Worm (Caenorhabditis elegans): Measurements from ENCODE around the gene Y39B6A.30.

Y39B6A.30 gene

DNA sequence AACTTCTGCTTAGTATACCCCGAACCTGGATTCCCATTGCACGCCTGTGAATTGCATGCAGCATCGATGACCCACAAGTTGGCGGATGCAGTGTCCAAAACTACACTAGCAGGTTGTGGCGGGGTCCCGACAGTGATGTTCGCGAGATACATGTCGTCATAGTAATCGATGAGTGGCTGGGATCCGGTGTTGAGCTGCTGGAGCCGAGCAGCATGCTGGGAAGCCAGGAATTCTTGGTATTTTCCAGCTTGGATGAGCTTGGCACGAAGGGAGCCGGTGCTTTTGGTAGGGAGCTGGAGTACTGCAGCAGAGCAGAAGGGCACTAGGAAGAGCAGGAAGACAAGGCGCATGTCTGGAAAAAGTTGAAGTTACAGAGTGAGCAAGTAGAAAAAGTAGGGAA, 27.9 kb downstream of the Y39B6A.30 start, which contains the start of gene asp-16:
TSS of gene asp-16 (minus strand) at position 350 of the 400 bp plus-strand sequence.
- no peak for TF ChIP-seq fkh-4 (tag; optimal IDR thresholded peaks at IDR 0.05; ENCODE audit: borderline replicate concordance)
- no peak for TF ChIP-seq swsn-7 (tag; optimal IDR thresholded peaks at IDR 0.05)
- no peak for TF ChIP-seq nhr-11 (tag; optimal IDR thresholded peaks at IDR 0.05)
- no peak for TF ChIP-seq unc-130 (tag; optimal IDR thresholded peaks at IDR 0.05)
- TF ChIP-seq Y116A8C.19 (tag; optimal IDR thresholded peaks at IDR 0.05; ENCODE audit: borderline replicate concordance), result no peak
- no peak for TF ChIP-seq zip-4 (GFP tag; optimal IDR thresholded peaks at IDR 0.05)
- no peak for TF ChIP-seq efl-3 (GFP tag; optimal IDR thresholded peaks at IDR 0.05)
- TF ChIP-seq efl-1 (optimal IDR thresholded peaks at IDR 0.05), result no peak
- TF ChIP-seq efl-1 (GFP tag; optimal IDR thresholded peaks at IDR 0.05 in 1 of 2), result no peak
- no peak for TF ChIP-seq grh-1 (GFP tag; IDR thresholded peaks at IDR 0.05)
- no peak for TF ChIP-seq C16A3.4 (tag; optimal IDR thresholded peaks at IDR 0.05)
- TF ChIP-seq skn-1 (tag; optimal IDR thresholded peaks at IDR 0.05), result no peak
- TF ChIP-seq sptf-1 (tag; optimal IDR thresholded peaks at IDR 0.05), result no peak
- TF ChIP-seq aha-1 (tag; optimal IDR thresholded peaks at IDR 0.05), result no peak
- TF ChIP-seq dpl-1 (GFP tag; optimal IDR thresholded peaks at IDR 0.05), result no peak
- no peak for TF ChIP-seq jun-1 (tag; optimal IDR thresholded peaks at IDR 0.05)

DNA sequence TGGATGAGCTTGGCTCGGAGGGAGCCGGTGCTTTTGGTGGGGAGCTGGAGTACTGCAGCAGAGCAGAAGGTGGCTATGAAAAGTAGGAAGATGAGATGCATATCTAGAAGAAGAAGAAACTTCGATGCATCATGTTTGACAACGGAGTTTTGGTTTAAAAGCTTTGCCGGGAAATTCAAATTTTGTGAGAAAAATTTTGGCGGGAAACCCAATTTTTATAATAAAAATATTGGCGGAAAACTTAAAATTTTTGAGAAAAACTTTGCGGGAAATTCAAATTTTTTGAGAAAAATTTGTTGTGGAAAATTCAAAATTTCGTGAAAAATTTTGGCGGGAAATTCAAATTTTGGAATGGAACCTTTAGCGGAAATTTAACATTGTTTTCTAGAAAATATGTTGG, 30.4 kb downstream of the Y39B6A.30 start, which contains the start of gene asp-15:
TSS of gene asp-15 (minus strand) at position 101 of the 400 bp plus-strand sequence.
- TF ChIP-seq irx-1 (tag; optimal IDR thresholded peaks at IDR 0.05), result no peak
- no peak for TF ChIP-seq blmp-1 (tag; optimal IDR thresholded peaks at IDR 0.05)
- TF ChIP-seq unc-62 (GFP tag; optimal IDR thresholded peaks at IDR 0.05), result no peak
- TF ChIP-seq ets-5 (GFP tag; IDR thresholded peaks at IDR 0.05), result no peak
- no peak for TF ChIP-seq nhr-71 (tag; optimal IDR thresholded peaks at IDR 0.05)

DNA sequence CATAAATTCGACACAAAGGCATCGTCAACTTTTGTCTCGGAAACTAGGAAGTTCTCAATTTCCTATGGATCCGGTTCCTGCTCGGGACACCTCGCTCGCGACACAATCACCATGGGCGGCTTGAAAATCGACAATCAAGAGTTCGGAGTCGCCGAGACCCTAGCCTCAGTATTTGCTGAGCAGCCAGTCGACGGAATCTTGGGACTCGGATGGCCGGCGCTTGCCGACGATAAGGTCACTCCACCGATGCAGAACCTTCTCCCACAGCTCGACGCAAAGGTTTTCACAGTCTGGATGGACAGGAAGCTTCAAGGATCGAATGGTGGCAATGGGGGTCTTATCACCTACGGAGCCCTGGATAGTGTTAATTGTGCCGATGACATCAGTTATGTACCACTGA, 33.1 kb downstream of the Y39B6A.30 start:
- no peak for TF ChIP-seq nhr-47 (tag; optimal IDR thresholded peaks at IDR 0.05)
- no peak for TF ChIP-seq pag-3 (tag; optimal IDR thresholded peaks at IDR 0.05; ENCODE audit: borderline replicate concordance, insufficient read depth)
- no peak for TF ChIP-seq nhr-77 (tag; optimal IDR thresholded peaks at IDR 0.05)
- no peak for TF ChIP-seq aly-2 (tag; optimal IDR thresholded peaks at IDR 0.05)

DNA sequence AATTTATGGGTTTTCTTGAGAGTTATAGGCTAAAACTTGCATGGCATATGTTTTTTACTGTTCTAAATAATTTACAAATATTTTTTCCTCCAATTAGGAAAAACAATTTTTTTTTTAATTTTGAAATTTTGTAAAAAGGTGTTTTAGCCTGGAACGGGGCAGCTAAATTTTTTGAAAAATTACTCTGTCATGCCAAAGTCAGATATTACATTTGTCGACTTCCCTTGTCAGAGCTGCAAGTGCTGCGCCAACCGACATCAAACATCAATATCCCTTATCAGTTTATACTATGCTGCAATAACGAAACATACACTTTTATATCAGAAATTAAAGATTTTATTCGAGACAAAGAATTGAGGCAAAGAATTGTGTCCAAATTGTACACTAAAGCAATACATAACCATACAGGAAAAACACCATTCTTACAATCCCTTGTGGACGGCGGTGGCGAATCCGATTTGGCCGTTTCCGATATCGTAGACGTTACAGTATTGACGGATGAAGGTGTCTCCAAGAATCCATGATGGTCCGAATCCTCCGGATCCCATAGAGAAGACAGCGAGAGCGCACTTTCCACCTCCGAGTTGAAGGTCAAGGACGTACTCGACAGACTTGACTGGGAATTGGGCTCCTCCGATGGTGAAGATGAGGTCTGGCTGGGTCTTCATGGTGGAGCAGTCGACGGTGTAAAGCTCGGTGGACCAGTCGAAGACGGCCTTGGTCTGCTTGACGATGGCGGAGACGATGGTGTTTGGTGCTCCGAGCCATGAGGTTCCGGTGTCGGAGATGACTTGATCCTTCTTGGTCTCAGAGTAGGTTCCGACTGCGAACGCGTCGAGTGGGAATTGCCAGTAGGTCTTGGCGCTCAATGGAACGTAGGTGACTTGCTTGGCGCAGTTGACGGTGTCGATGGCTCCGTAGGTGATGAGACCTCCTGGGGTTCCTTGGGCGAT, 35.0 kb downstream of the Y39B6A.30 start:
- TF ChIP-seq efl-1 (optimal IDR thresholded peaks at IDR 0.05) (no peak), efl-1 (GFP tag; optimal IDR thresholded peaks at IDR 0.05 in 1 of 2) (peak in 1 of 2 experiments; percentile 89), aly-2 (tag; optimal IDR thresholded peaks at IDR 0.05) (peak; percentile 90), isw-1 (GFP tag; IDR thresholded peaks at IDR 0.05) (no peak), nhr-90 (tag; optimal IDR thresholded peaks at IDR 0.05; ENCODE audit: poor library complexity) (peak; percentile 15), lin-35 (GFP tag; optimal IDR thresholded peaks at IDR 0.05) (peak in 1 of 2 experiments; percentile 50), hpl-2 (GFP tag; optimal IDR thresholded peaks at IDR 0.05) (no peak), nhr-19 (GFP tag; conservative IDR thresholded peaks at IDR 0.05) (peak; percentile 15; the same call in 1 of the 2 replicates), nhr-71 (tag; optimal IDR thresholded peaks at IDR 0.05) (peak; percentile 47), elt-2 (tag; optimal IDR thresholded peaks at IDR 0.05) (peak; percentile 35), ama-1 (optimal IDR thresholded peaks at IDR 0.05) (peak; percentile 2)

DNA sequence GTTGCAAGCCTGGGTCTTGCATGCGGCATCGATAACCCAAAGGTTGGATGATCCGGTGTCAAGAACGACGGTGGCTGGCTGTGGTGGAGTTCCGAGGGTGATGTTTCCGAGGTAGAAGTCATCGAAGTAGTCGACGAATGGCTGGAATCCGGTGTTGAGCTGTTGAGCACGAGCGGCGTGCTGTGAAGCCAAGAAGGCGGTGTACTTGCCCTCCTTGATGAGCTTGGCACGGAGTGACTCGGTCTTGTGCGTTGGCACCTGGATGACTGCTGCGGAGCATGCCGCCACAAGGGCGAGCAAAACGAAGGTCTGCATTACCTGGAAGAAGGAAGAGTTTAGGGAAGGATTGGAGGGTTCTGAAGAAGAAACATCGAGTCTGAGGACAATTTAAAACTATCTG, 36.1 kb downstream of the Y39B6A.30 start, which contains the start of gene asp-1:
TSS of gene asp-1 (minus strand) at position 315 of the 400 bp plus-strand sequence.
- TF ChIP-seq efl-1 (optimal IDR thresholded peaks at IDR 0.05), result no peak
- peak in 1 of 2 experiments; percentile 56 for TF ChIP-seq efl-1 (GFP tag; optimal IDR thresholded peaks at IDR 0.05 in 1 of 2)
- TF ChIP-seq elt-2 (tag; optimal IDR thresholded peaks at IDR 0.05), result no peak
- TF ChIP-seq sox-4 (tag; optimal IDR thresholded peaks at IDR 0.05), result no peak
- no peak for TF ChIP-seq aha-1 (tag; optimal IDR thresholded peaks at IDR 0.05)
- no peak for TF ChIP-seq dsc-1 (tag; optimal IDR thresholded peaks at IDR 0.05)
- TF ChIP-seq lin-13 (GFP tag; optimal IDR thresholded peaks at IDR 0.05), result no peak
- peak in 1 of 2 experiments; percentile 7 for TF ChIP-seq lin-35 (GFP tag; optimal IDR thresholded peaks at IDR 0.05)
- no peak for TF ChIP-seq lsy-2 (tag; optimal IDR thresholded peaks at IDR 0.05)
- TF ChIP-seq hpl-2 (GFP tag; optimal IDR thresholded peaks at IDR 0.05), result no peak
- no peak for TF ChIP-seq F16B12.6 (tag; optimal IDR thresholded peaks at IDR 0.05)
- no peak for TF ChIP-seq snu-23 (GFP tag; optimal IDR thresholded peaks at IDR 0.05)
